Worm (Caenorhabditis elegans): Measurements from ENCODE around the gene srj-33.

DNA sequence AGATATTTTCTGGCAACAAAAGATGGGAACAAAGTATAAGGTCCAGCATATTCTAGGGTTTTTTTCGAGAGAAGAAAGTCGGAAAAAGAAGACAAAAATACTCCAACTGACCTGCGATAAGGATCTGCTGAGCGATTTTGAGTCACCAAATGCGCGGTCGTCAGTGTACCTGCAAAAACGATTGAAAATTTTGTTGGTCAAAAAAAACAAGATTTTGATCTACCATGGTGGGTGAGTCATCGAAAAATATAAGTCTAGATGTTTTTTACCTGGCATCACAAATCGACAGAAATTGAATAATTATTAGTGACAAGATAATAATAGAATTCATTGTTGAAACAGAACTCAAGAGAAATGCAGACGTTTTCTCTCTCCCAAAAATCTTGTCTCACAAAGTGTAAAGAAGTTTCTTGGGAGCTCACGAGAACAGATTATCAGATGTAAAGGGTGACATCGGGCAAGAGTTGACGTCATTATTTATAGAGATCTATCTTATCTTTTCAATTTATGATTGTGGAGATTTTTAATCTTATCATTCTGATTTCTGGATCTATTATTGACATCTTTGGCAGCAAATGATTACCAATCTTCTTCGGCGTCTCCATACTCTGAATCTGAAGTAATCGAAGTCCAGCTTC, 48.0 kb upstream of the srj-33 start:
- no peak for TF ChIP-seq dao-5 (tag; optimal IDR thresholded peaks at IDR 0.05)
- no peak for TF ChIP-seq him-1 (tag; optimal IDR thresholded peaks at IDR 0.05)
